Fruit fly (Drosophila melanogaster) whole organism, adult: ENCODE results near the gene fry.

Experiments
- CG11617 ChIP-seq: fragments of 200-800 bp; sonication (Bioruptor generic); optimal IDR thresholded peaks from 2 replicates; lab custom pipeline; 2017; ENCODE audit warnings: mild to moderate bottlenecking, missing biosample characterization, missing genetic modification reagents, missing genetic modification characterization
- CG12768 ChIP-seq: fragments of 200-800 bp; sonication (Bioruptor generic); optimal IDR thresholded peaks from 2 replicates; lab custom pipeline; 2017; ENCODE audit warnings: missing biosample characterization, missing genetic modification characterization, mild to moderate bottlenecking, moderate library complexity, missing genetic modification reagents
- CG14711 ChIP-seq: fragments of 200-800 bp; sonication (Bioruptor generic); optimal IDR thresholded peaks from 2 replicates; lab custom pipeline; 2018; ENCODE audit warnings: missing biosample characterization, mild to moderate bottlenecking, missing genetic modification characterization, moderate library complexity
- CG1620 ChIP-seq: fragments of 200-800 bp; sonication (Bioruptor generic); optimal IDR thresholded peaks from 2 replicates; lab custom pipeline; 2016; ENCODE audit warnings: missing biosample characterization, missing genetic modification characterization
- CG33017 ChIP-seq: fragments of 200-800 bp; sonication (Bioruptor generic); optimal IDR thresholded peaks from 2 replicates; lab custom pipeline; 2018; ENCODE audit warnings: missing biosample characterization, mild to moderate bottlenecking, missing genetic modification characterization, moderate library complexity
- CG5204 ChIP-seq: fragments of 200-800 bp; sonication (Bioruptor generic); optimal IDR thresholded peaks from 2 replicates; lab custom pipeline; 2016; ENCODE audit warnings: missing biosample characterization, missing genetic modification characterization
- CG7045 ChIP-seq: fragments of 200-800 bp; sonication (Bioruptor generic); optimal IDR thresholded peaks from 2 replicates; lab custom pipeline; 2017; ENCODE audit warnings: missing biosample characterization, mild to moderate bottlenecking, missing genetic modification characterization
- CG7101 ChIP-seq: fragments of 200-800 bp; sonication (Bioruptor generic); optimal IDR thresholded peaks from 2 replicates; lab custom pipeline; 2018; ENCODE audit warnings: missing biosample characterization, mild to moderate bottlenecking, missing genetic modification characterization, moderate library complexity
- Clk ChIP-seq: fragments of 200-800 bp; sonication (Bioruptor generic); optimal IDR thresholded peaks from 2 replicates; lab custom pipeline; 2017; ENCODE audit warnings: missing biosample characterization, missing genetic modification characterization
- Crg-1 ChIP-seq: fragments of 200-800 bp; sonication (Bioruptor generic); optimal IDR thresholded peaks from 2 replicates; lab custom pipeline; 2016; ENCODE audit warnings: missing biosample characterization, missing genetic modification characterization
- Hr96 ChIP-seq: fragments of 200-800 bp; sonication (Bioruptor generic); optimal IDR thresholded peaks from 2 replicates; lab custom pipeline; 2016; ENCODE audit warnings: missing biosample characterization, missing genetic modification characterization
- Mnt ChIP-seq: fragments of 200-800 bp; sonication (Bioruptor generic); optimal IDR thresholded peaks from 2 replicates; lab custom pipeline; 2016; ENCODE audit warnings: missing biosample characterization, mild to moderate bottlenecking, missing genetic modification characterization
- bab1 ChIP-seq: fragments of 200-800 bp; sonication (Bioruptor generic); optimal IDR thresholded peaks from 3 replicates; lab custom pipeline; 2019; ENCODE audit warnings: missing biosample characterization, mild to moderate bottlenecking, missing genetic modification characterization, moderate library complexity
- cic ChIP-seq: fragments of 200-800 bp; sonication (Bioruptor generic); optimal IDR thresholded peaks from 2 replicates; lab custom pipeline; 2017; ENCODE audit warnings: missing biosample characterization, mild to moderate bottlenecking, missing genetic modification characterization, moderate library complexity
- cnc ChIP-seq, 2 experiments: fragments of >200 bp; optimal IDR thresholded peaks; 2 replicates each; lab custom pipeline; 2017
- kay ChIP-seq: fragments of 200-800 bp; sonication (Bioruptor generic); peaks from one replicate; lab custom pipeline; 2016; ENCODE audit warnings: missing biosample characterization, missing genetic modification characterization, borderline replicate concordance
- ovo ChIP-seq: fragments of 200-800 bp; sonication (Bioruptor generic); optimal IDR thresholded peaks from 2 replicates; lab custom pipeline; 2016; ENCODE audit warnings: missing biosample characterization, missing genetic modification characterization
- pad ChIP-seq: fragments of 200-800 bp; sonication (Bioruptor generic); optimal IDR thresholded peaks from 3 replicates; lab custom pipeline; 2017; ENCODE audit warnings: missing biosample characterization, missing genetic modification characterization, mild to moderate bottlenecking, moderate library complexity, missing genetic modification reagents
- tj ChIP-seq: fragments of 200-800 bp; sonication (Bioruptor generic); optimal IDR thresholded peaks from 3 replicates; lab custom pipeline; 2017; ENCODE audit warnings: missing biosample characterization, mild to moderate bottlenecking, missing genetic modification characterization, moderate library complexity
- toe ChIP-seq: fragments of 200-800 bp; sonication (Bioruptor generic); optimal IDR thresholded peaks from 2 replicates; lab custom pipeline; 2016; ENCODE audit warnings: missing biosample characterization, missing genetic modification characterization

The fry gene

DNA sequence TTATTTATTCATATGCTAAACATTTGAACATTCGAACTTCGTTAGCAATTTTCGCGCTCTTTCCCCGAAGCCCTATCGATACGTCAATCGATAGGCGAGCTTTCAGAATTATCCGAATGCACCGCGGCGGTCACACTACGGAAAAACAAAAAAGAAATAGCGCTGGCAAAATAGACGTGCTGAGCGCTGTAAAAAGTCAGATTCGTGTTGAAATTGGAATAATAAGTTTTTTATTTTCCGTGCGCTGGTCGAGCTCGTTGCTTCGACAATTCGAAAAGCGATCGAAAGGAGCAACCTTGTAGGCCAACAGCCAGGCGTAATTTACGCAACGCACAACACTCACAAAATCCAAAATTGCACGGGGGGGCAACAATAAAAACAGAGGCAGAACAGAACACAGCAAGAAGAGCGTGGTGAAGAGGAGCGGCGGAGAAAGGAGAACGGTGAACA lies 19.3 kb upstream of the fry start, which contains the start of gene Ubc4:
Gene Ubc4, plus strand, starts transcription at position 144 of the 450 bp plus-strand sequence.
- TF ChIP-seq CG5204 (GFP tag; lab: Kevin White, UChicago), result no peak
- no peak for TF ChIP-seq kay (GFP tag; lab: Kevin White, UChicago)
- TF ChIP-seq Mnt (GFP tag; lab: Kevin White, UChicago), result peak; percentile 61
- TF ChIP-seq ovo (GFP tag; lab: Kevin White, UChicago), result peak; percentile 36
- peak; percentile 30 for TF ChIP-seq Hr96 (GFP tag; lab: Kevin White, UChicago)
- peak; percentile 57 for TF ChIP-seq tj (GFP tag; lab: Kevin White, UChicago)
- no peak for TF ChIP-seq Crg-1 (GFP tag; lab: Kevin White, UChicago)
- peak; percentile 35 for TF ChIP-seq CG7101
- no peak for TF ChIP-seq CG33017 (tag; lab: Kevin White, UChicago)
- TF ChIP-seq toe (GFP tag; lab: Kevin White, UChicago), result no peak
- peak; percentile 24 for TF ChIP-seq CG12768 (GFP tag; lab: Kevin White, UChicago)
- TF ChIP-seq CG14711 (tag; lab: Kevin White, UChicago), result peak; percentile 55
- TF ChIP-seq cic (GFP tag; lab: Kevin White, UChicago), result peak; percentile 40
- TF ChIP-seq cnc (optimal IDR thresholded peaks at IDR 0.05; lab: Kevin White, UChicago), result no peak
- TF ChIP-seq CG1620, result peak; percentile 48
- no peak for TF ChIP-seq Clk (GFP tag; lab: Kevin White, UChicago)
- TF ChIP-seq CG7045 (GFP tag; lab: Kevin White, UChicago), result no peak
- TF ChIP-seq CG11617 (GFP tag; lab: Kevin White, UChicago), result peak; percentile 68
- TF ChIP-seq bab1 (GFP tag; lab: Kevin White, UChicago), result peak; percentile 28
- TF ChIP-seq pad (GFP tag; lab: Kevin White, UChicago), result peak; percentile 43

DNA sequence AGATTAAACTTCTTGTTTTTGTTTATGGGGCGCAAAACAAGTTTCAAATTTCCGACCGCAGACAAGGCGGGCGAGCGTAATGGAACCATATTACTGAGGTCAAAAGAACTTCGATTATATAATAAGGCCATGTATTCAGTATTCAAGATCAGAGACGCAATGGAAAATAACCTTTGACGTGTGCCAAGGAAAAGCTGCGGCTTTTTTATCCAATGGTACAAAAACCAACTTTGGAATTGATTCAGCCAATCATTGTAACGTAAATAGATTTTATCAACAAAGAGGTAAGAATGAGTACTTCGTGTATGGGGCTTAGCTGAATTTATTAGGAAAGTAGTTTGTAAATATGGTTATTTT lies 18.6 kb upstream of the fry start:
- TF ChIP-seq pad (GFP tag; lab: Kevin White, UChicago), result no peak
- no peak for TF ChIP-seq CG14711 (tag; lab: Kevin White, UChicago)
- no peak for TF ChIP-seq toe (GFP tag; lab: Kevin White, UChicago)
- no peak for TF ChIP-seq cnc (optimal IDR thresholded peaks at IDR 0.05; lab: Kevin White, UChicago)
- TF ChIP-seq bab1 (GFP tag; lab: Kevin White, UChicago), result no peak
- TF ChIP-seq CG1620, result no peak
- TF ChIP-seq tj (GFP tag; lab: Kevin White, UChicago), result no peak
- no peak for TF ChIP-seq cic (GFP tag; lab: Kevin White, UChicago)
- TF ChIP-seq Hr96 (GFP tag; lab: Kevin White, UChicago), result no peak
- TF ChIP-seq CG7101, result no peak
- TF ChIP-seq ovo (GFP tag; lab: Kevin White, UChicago), result no peak
- TF ChIP-seq Mnt (GFP tag; lab: Kevin White, UChicago), result no peak
- TF ChIP-seq CG12768 (GFP tag; lab: Kevin White, UChicago), result no peak
- TF ChIP-seq Crg-1 (GFP tag; lab: Kevin White, UChicago), result no peak
- TF ChIP-seq CG5204 (GFP tag; lab: Kevin White, UChicago), result no peak
- TF ChIP-seq kay (GFP tag; lab: Kevin White, UChicago), result no peak
- TF ChIP-seq CG7045 (GFP tag; lab: Kevin White, UChicago), result no peak
- no peak for TF ChIP-seq Clk (GFP tag; lab: Kevin White, UChicago)

DNA sequence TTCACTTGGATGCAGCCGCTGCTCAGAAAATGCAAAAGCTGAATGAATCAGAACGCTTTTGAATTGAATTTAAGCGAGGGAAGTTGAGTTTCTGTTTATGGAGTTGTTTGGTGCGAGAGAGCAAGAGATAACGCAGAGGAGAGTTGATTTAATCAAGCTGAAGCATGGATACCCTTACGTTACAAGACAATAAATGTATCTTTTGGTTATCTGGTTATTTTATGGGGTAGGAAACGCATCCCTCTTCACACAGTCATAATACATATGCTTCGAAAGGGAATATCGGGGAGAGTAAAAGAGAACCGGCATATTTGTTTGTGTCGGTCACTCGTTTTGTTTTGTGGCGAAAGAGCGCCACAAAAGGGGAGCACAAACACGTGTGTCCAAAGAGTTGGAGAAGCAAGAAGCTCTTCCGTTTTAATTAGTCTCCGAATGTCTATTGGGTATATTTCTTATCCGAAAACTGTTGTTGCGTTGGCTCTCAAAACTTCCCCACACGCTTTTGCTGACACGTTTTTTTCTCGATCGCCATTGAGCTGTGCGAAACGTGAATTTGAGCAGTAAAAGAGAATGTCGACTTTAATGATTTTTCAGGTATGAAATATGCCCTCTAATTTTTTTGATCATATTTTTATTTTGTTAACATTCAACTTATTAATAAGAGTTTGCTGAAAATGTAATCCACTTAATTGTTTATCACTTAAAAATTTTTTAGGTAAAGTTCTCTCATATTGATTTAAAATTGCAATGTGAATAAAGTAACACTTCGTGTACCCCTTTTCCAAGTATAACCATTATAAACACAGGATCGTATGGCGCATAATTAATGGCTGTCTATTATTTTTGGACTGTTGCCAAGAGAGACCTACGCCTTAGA lies 18.0 kb upstream of the fry start, which contains the start of gene Prps:
Gene Prps, minus strand, starts transcription at position 51 of the 877 bp plus-strand sequence.
- no peak for TF ChIP-seq Clk (GFP tag; lab: Kevin White, UChicago)
- peak; percentile 97 for TF ChIP-seq pad (GFP tag; lab: Kevin White, UChicago)
- TF ChIP-seq CG11617 (GFP tag; lab: Kevin White, UChicago), result no peak
- peak; percentile 80 for TF ChIP-seq bab1 (GFP tag; lab: Kevin White, UChicago)
- TF ChIP-seq Crg-1 (GFP tag; lab: Kevin White, UChicago), result peak; percentile 16
- no peak for TF ChIP-seq ovo (GFP tag; lab: Kevin White, UChicago)
- TF ChIP-seq CG33017 (tag; lab: Kevin White, UChicago), result peak; percentile 74
- TF ChIP-seq CG1620, result no peak
- peak; percentile 45 for TF ChIP-seq CG7101
- no peak for TF ChIP-seq cnc (optimal IDR thresholded peaks at IDR 0.05; lab: Kevin White, UChicago)
- peak; percentile 69 for TF ChIP-seq kay (GFP tag; lab: Kevin White, UChicago)
- TF ChIP-seq Mnt (GFP tag; lab: Kevin White, UChicago), result peak; percentile 48
- TF ChIP-seq CG5204 (GFP tag; lab: Kevin White, UChicago), result no peak
- peak; percentile 10 for TF ChIP-seq Hr96 (GFP tag; lab: Kevin White, UChicago)
- TF ChIP-seq CG7045 (GFP tag; lab: Kevin White, UChicago), result peak; percentile 51
- TF ChIP-seq CG14711 (tag; lab: Kevin White, UChicago), result peak; percentile 47
- peak; percentile 56 for TF ChIP-seq CG12768 (GFP tag; lab: Kevin White, UChicago)
- peak; percentile 96 for TF ChIP-seq tj (GFP tag; lab: Kevin White, UChicago)
- TF ChIP-seq cic (GFP tag; lab: Kevin White, UChicago), result peak; percentile 87
- TF ChIP-seq toe (GFP tag; lab: Kevin White, UChicago), result no peak

- TF ChIP-seq bab1 (GFP tag; lab: Kevin White, UChicago) (no peak), kay (GFP tag; lab: Kevin White, UChicago) (peak; percentile 66)
Observed at dm6 chr3L:9695647-9696046, 16.7 kb upstream of the fry start.

DNA sequence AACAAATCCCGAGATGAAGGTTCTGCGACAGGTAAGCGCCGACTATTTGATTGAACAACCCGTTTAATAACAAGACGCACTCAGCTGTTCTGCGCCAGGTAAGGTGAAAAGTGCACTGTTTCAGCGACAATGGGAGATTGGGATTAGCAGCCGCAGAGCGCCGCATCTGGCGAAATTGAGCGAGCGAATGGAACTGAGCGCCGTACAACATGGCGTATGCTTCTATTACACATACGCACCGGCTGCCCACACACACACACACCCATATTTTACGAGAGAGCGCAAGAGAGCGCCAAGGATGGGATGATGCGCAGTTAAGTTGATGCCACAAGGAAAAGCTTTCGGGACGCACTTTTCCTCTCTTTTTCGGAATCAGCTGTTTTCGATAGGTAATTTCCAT lies 16.3 kb upstream of the fry start:
- TF ChIP-seq cic (GFP tag; lab: Kevin White, UChicago) (peak; percentile 45), CG1620 (no peak)
